Fruit fly (Drosophila melanogaster): Measurements from ENCODE around the gene yellow-c.

yellow-c gene

dm6 chr2L:15039309-15039772 lies 4.1 kb downstream of the yellow-c start (continued):
- TF ChIP-seq CG11695 (GFP tag; IDR thresholded peaks at IDR 0.05) (no peak), NK7.1 (GFP tag; optimal IDR thresholded peaks at IDR 0.05) (no peak), HHEX (GFP tag; optimal IDR thresholded peaks at IDR 0.05) (no peak), CG4328 (GFP tag; optimal IDR thresholded peaks at IDR 0.05) (no peak), CG13424 (tag; optimal IDR thresholded peaks at IDR 0.05) (no peak), CG1233 (GFP tag; optimal IDR thresholded peaks at IDR 0.05) (no peak), Oaz (GFP tag; IDR thresholded peaks at IDR 0.05) (no peak), Fer3 (tag; optimal IDR thresholded peaks at IDR 0.05) (peak; percentile 3), gsb-n (tag; optimal IDR thresholded peaks at IDR 0.05) (no peak), Optix (GFP tag; IDR thresholded peaks at IDR 0.05) (no peak), aop (GFP tag; IDR thresholded peaks at IDR 0.05) (no peak), scrt (GFP tag; optimal IDR thresholded peaks at IDR 0.05) (no peak), Bgb (GFP tag; IDR thresholded peaks at IDR 0.05; ENCODE audit: partially characterized antibody) (peak; percentile 94), Myb (GFP tag; optimal IDR thresholded peaks at IDR 0.05) (peak; percentile 19), CG18262 (tag; optimal IDR thresholded peaks at IDR 0.05) (no peak), maf-S (GFP tag; optimal IDR thresholded peaks at IDR 0.05) (no peak), emc (GFP tag; optimal IDR thresholded peaks at IDR 0.05) (no peak), HmgD (GFP tag; optimal IDR thresholded peaks at IDR 0.05) (peak; percentile 14), GATAe (GFP tag; conservative IDR thresholded peaks at IDR 0.05) (no peak), CG3847 (GFP tag; IDR thresholded peaks at IDR 0.05) (peak; percentile 79), prd (optimal IDR thresholded peaks at IDR 0.05) (no peak), prd (GFP tag; IDR thresholded peaks at IDR 0.05) (peak; percentile 48; the same call in 1 of the 3 replicates), B-H2 (GFP tag; optimal IDR thresholded peaks at IDR 0.05) (peak; percentile 79), bbx (GFP tag; IDR thresholded peaks at IDR 0.05; ENCODE audit: partially characterized antibody) (peak; percentile 91), sisA (GFP tag; IDR thresholded peaks at IDR 0.05) (no peak), bab2 (GFP tag; optimal IDR thresholded peaks at IDR 0.05) (peak; percentile 24), Deaf1 (tag; optimal IDR thresholded peaks at IDR 0.05) (no peak), Hand (GFP tag; optimal IDR thresholded peaks at IDR 0.05) (no peak), otp (GFP tag; IDR thresholded peaks at IDR 0.05) (no peak), exex (tag; optimal IDR thresholded peaks at IDR 0.05) (no peak), Kr (GFP tag; optimal IDR thresholded peaks at IDR 0.05) (no peak), CG8388 (GFP tag; optimal IDR thresholded peaks at IDR 0.05) (no peak), Atf-2 (GFP tag; optimal IDR thresholded peaks at IDR 0.05) (no peak), nau (GFP tag; optimal IDR thresholded peaks at IDR 0.05) (no peak), Opbp (GFP tag; IDR thresholded peaks at IDR 0.05; ENCODE audit: partially characterized antibody) (peak; percentile 93), CG8290 (GFP tag; optimal IDR thresholded peaks at IDR 0.05) (peak; percentile 17), CG8290 (tag; optimal IDR thresholded peaks at IDR 0.05) (no peak), D19B (GFP tag; optimal IDR thresholded peaks at IDR 0.05) (no peak), fd3F (GFP tag; optimal IDR thresholded peaks at IDR 0.05) (no peak), CG15514 (GFP tag; optimal IDR thresholded peaks at IDR 0.05) (peak; percentile 58), CG6689 (GFP tag; IDR thresholded peaks at IDR 0.05) (no peak), CG12236 (GFP tag; optimal IDR thresholded peaks at IDR 0.05) (no peak), cas (GFP tag; IDR thresholded peaks at IDR 0.05) (no peak), Eip74EF (GFP tag; optimal IDR thresholded peaks at IDR 0.05) (no peak), C15 (GFP tag; IDR thresholded peaks at IDR 0.05) (no peak), CG17912 (GFP tag; optimal IDR thresholded peaks at IDR 0.05) (no peak), so (GFP tag; IDR thresholded peaks at IDR 0.05) (no peak), shn (GFP tag; optimal IDR thresholded peaks at IDR 0.05) (peak; percentile 39), stc (GFP tag; IDR thresholded peaks at IDR 0.05) (no peak), zen2 (GFP tag; IDR thresholded peaks at IDR 0.05; ENCODE audit: partially characterized antibody) (peak; percentile 88), bcd (GFP tag; optimal IDR thresholded peaks at IDR 0.05) (peak; percentile 55), Blimp-1 (GFP tag; optimal IDR thresholded peaks at IDR 0.05) (no peak)

All from whole organism, embryonic.